Fruit fly (Drosophila melanogaster): ENCODE measurements around the gene dia.

Gene dia

DNA sequence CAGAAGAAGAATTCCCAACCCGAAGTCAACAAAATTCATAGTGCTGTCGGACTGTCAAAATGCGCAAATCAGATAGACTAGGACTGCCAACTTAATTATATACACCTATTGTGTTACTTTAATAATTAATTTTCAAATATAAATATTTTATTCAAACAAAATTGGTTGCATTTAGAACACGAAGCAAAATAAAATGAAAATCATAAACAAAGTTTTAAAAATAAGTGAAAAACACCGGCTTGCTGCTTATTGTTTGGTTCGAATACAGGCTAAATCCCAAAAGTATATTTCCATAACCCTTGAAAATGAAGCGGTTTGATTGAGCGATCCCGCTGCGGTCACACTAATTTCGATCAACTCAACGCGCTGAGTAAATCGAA is at the start of gene dia, which contains the start of gene Rhau:
dia (plus strand) TSS at position 337 of the 380 bp plus-strand sequence.
Rhau (minus strand) TSS at position 178 of the 380 bp plus-strand sequence.
- TF ChIP-seq CG6854 (GFP tag; optimal IDR thresholded peaks at IDR 0.05) = no peak
- peak; percentile 58 for TF ChIP-seq Eip93F (GFP tag; optimal IDR thresholded peaks at IDR 0.05)
- TF ChIP-seq Sox15 (GFP tag; optimal IDR thresholded peaks at IDR 0.05) = no peak
- TF ChIP-seq CG8119 (GFP tag; IDR thresholded peaks at IDR 0.05) = no peak
- no peak for TF ChIP-seq CG11902 (GFP tag; optimal IDR thresholded peaks at IDR 0.05)
- TF ChIP-seq Met (GFP tag; optimal IDR thresholded peaks at IDR 0.05) = no peak
- TF ChIP-seq Ets21C (GFP tag; optimal IDR thresholded peaks at IDR 0.05) = no peak
- TF ChIP-seq fd59A (GFP tag; optimal IDR thresholded peaks at IDR 0.05) = no peak
- TF ChIP-seq acj6 (GFP tag; optimal IDR thresholded peaks at IDR 0.05) = peak; percentile 10
- TF ChIP-seq dsx (GFP tag; optimal IDR thresholded peaks at IDR 0.05; ENCODE audit: poor library complexity, severe bottlenecking) = no peak
- peak; percentile 38 for TF ChIP-seq Eip78C (GFP tag)
- no peak for TF ChIP-seq Hr4 (GFP tag; optimal IDR thresholded peaks at IDR 0.05)
- TF ChIP-seq Blimp-1 (GFP tag; optimal IDR thresholded peaks at IDR 0.05) = no peak
- TF ChIP-seq Eip75B (GFP tag; optimal IDR thresholded peaks at IDR 0.05) = no peak
- TF ChIP-seq eg (GFP tag; IDR thresholded peaks at IDR 0.05) = no peak
- no peak for TF ChIP-seq spab (GFP tag; optimal IDR thresholded peaks at IDR 0.05)
- no peak for TF ChIP-seq Sox102F (GFP tag; optimal IDR thresholded peaks at IDR 0.05)
- TF ChIP-seq dac (GFP tag; optimal IDR thresholded peaks at IDR 0.05) = no peak
- no peak for TF ChIP-seq net (GFP tag; optimal IDR thresholded peaks at IDR 0.05)
- TF ChIP-seq CG11762 (GFP tag; optimal IDR thresholded peaks at IDR 0.05; ENCODE audit: insufficient read depth) = no peak
- TF ChIP-seq CG16779 (tag; optimal IDR thresholded peaks at IDR 0.05) = no peak
- TF ChIP-seq CG31627 (GFP tag; optimal IDR thresholded peaks at IDR 0.05) = no peak

DNA sequence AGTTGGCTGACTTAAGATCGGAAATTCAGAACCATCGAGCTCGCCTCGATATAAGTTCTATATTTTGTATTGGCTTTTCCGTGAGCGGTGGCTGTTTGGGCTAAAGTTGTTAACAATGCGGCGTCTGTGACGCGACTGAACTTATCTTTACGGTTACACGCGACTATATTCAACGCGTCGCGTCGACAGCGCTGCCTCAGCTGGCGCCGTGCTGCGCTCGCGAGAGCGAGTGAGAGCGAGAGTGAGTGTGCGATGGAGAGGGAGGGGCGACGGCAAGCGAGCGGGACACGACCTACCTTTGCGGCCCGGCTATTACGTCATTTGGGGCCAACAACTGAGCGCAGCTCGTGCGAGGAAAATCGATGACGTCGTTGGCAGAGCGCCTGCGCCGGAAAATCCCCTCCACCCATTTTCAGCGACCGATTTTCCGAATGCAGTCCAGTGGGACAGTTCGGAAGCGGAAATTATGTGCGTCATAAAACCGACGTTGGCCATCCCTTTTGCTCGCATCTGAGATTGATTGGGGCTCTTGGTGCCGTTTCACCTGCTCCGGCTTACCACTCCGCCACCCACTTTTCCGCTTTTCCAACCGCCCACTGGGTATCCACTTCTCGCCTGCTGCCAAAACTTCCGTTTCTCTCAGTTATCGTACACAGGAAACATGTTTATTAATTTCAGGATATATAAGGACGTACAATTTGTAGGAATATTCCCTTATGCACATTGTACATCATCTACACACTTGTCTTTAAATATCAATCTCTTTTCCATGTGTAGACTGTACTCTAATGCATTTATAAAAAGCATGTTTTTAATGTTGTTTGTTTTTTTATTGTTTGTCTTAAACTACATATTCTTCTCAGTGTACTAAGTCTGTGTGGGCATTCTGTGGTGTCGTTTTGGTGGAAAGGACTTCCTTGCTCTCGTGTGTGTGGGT is 43.2 kb upstream of the dia start, which contains the start of gene Hr38:
Hr38 (minus strand) TSS at position 121 of the 937 bp plus-strand sequence.
- TF ChIP-seq CG32006 (GFP tag; optimal IDR thresholded peaks at IDR 0.05) (peak; percentile 42), dac (GFP tag; optimal IDR thresholded peaks at IDR 0.05) (no peak), CG31627 (GFP tag; optimal IDR thresholded peaks at IDR 0.05) (no peak), svp (GFP tag) (peak; percentile 81), CG8119 (GFP tag; IDR thresholded peaks at IDR 0.05) (peak; percentile 17; the same call in 1 of the 3 replicates), Hr4 (GFP tag; optimal IDR thresholded peaks at IDR 0.05) (peak; percentile 62), eg (GFP tag; IDR thresholded peaks at IDR 0.05) (peak; percentile 66), CG16779 (tag; optimal IDR thresholded peaks at IDR 0.05) (peak; percentile 17), Met (GFP tag; optimal IDR thresholded peaks at IDR 0.05) (no peak), net (GFP tag; optimal IDR thresholded peaks at IDR 0.05) (no peak), vri (GFP tag; optimal IDR thresholded peaks at IDR 0.05) (peak; percentile 59), ss (GFP tag; optimal IDR thresholded peaks at IDR 0.05) (peak; percentile 8 to 15), pdm3 (GFP tag; optimal IDR thresholded peaks at IDR 0.05) (peak; percentile 6), Blimp-1 (GFP tag; optimal IDR thresholded peaks at IDR 0.05) (peak; percentile 72), Eip75B (GFP tag; optimal IDR thresholded peaks at IDR 0.05) (no peak), CG6854 (GFP tag; optimal IDR thresholded peaks at IDR 0.05) (no peak), CG1621 (tag; optimal IDR thresholded peaks at IDR 0.05) (peak; percentile 35), Ets96B (tag; optimal IDR thresholded peaks at IDR 0.05) (peak; percentile 3), topi (GFP tag; optimal IDR thresholded peaks at IDR 0.05) (no peak), CG6792 (GFP tag; optimal IDR thresholded peaks at IDR 0.05) (no peak), fkh (GFP tag; optimal IDR thresholded peaks at IDR 0.05) (peak; percentile 2), dsx (GFP tag; optimal IDR thresholded peaks at IDR 0.05; ENCODE audit: poor library complexity, severe bottlenecking) (no peak), Eip78C (GFP tag) (peak; percentile 58), CG3919 (GFP tag; optimal IDR thresholded peaks at IDR 0.05) (peak; percentile 26), Hr39 (GFP tag; optimal IDR thresholded peaks at IDR 0.05) (no peak)

- TF ChIP-seq salr (GFP tag; optimal IDR thresholded peaks at IDR 0.05) = peak in 1 of 2 experiments; percentile 2
- peak; percentile 6 for TF ChIP-seq cyc (GFP tag; optimal IDR thresholded peaks at IDR 0.05)
- TF ChIP-seq Lpt (GFP tag; optimal IDR thresholded peaks at IDR 0.05) = peak; percentile 55
- peak; percentile 79 for TF ChIP-seq Eip75B (GFP tag; optimal IDR thresholded peaks at IDR 0.05)
- peak; percentile 84 for TF ChIP-seq svp (GFP tag)
- no peak for TF ChIP-seq CG11294 (GFP tag; IDR thresholded peaks at IDR 0.05)
- TF ChIP-seq CG32006 (GFP tag; optimal IDR thresholded peaks at IDR 0.05) = peak; percentile 35
- no peak for TF ChIP-seq Sox15 (GFP tag; optimal IDR thresholded peaks at IDR 0.05)
- TF ChIP-seq CG6792 (GFP tag; optimal IDR thresholded peaks at IDR 0.05) = peak; percentile 38
- TF ChIP-seq CG6854 (GFP tag; optimal IDR thresholded peaks at IDR 0.05) = peak; percentile 95
- TF ChIP-seq pdm3 (GFP tag; optimal IDR thresholded peaks at IDR 0.05) = peak; percentile 23
- peak; percentile 41 for TF ChIP-seq Ets96B (tag; optimal IDR thresholded peaks at IDR 0.05)
- TF ChIP-seq Hr39 (GFP tag; optimal IDR thresholded peaks at IDR 0.05) = no peak
- TF ChIP-seq eg (GFP tag; IDR thresholded peaks at IDR 0.05) = peak; percentile 33; the same call in 2 of the 3 replicates
- no peak for TF ChIP-seq Gug (GFP tag; IDR thresholded peaks at IDR 0.05)
- TF ChIP-seq fd85E (GFP tag; optimal IDR thresholded peaks at IDR 0.05) = peak; percentile 29
- TF ChIP-seq ss (GFP tag; optimal IDR thresholded peaks at IDR 0.05) = peak; percentile 62 to 63
- TF ChIP-seq OdsH (GFP tag; optimal IDR thresholded peaks at IDR 0.05) = peak; percentile 43
- TF ChIP-seq CG9139 (GFP tag; optimal IDR thresholded peaks at IDR 0.05) = peak; percentile 67
- peak; percentile 53 for TF ChIP-seq CG6808 (GFP tag; optimal IDR thresholded peaks at IDR 0.05)
- no peak for TF ChIP-seq fd59A (GFP tag; optimal IDR thresholded peaks at IDR 0.05)
These were observed 41.9 kb upstream of the dia start for dm6 chr2L:20716077-20716476.
